Worm (Caenorhabditis elegans) whole organism, L1 larva: Measurements from ENCODE around the gene Y73B6BL.23.

Experiments used
- F16B12.6 ChIP-seq: fragments of 150-350 bp; optimal IDR thresholded peaks from 2 replicates; lab custom pipeline; 2014; ENCODE audit warnings: missing biosample characterization, missing genetic modification characterization
- blmp-1 ChIP-seq: fragments of 150-350 bp; optimal IDR thresholded peaks from 2 replicates; lab custom pipeline; 2014; ENCODE audit warnings: missing biosample characterization, missing genetic modification characterization
- ceh-82 ChIP-seq, 3 experiments: fragments of 150-350 bp in 1 of 3; sonication (generic microtip) in 2 of 3; optimal IDR thresholded peaks; 2 replicates each; lab custom pipeline; 2014 to 2017; ENCODE audit warnings: missing biosample characterization in 3 of 3, missing genetic modification characterization in 3 of 3
- fos-1 ChIP-seq: fragments of 150-350 bp; optimal IDR thresholded peaks from 2 replicates; lab custom pipeline; 2014; ENCODE audit warnings: missing biosample characterization, missing genetic modification characterization
- lsy-2 ChIP-seq, 2 experiments: fragments of 150-350 bp; optimal IDR thresholded peaks; 2 replicates each; lab custom pipeline; 2014; ENCODE audit warnings: missing biosample characterization in 2 of 2, missing genetic modification characterization in 2 of 2
- nhr-11 ChIP-seq: fragments of 150-350 bp; optimal IDR thresholded peaks from 2 replicates; lab custom pipeline; 2014; ENCODE audit warnings: missing biosample characterization, missing genetic modification characterization
- nhr-76 ChIP-seq: sonication (generic microtip); optimal IDR thresholded peaks from 2 replicates; lab custom pipeline; 2017; ENCODE audit warnings: missing biosample characterization, missing genetic modification characterization
- skn-1 ChIP-seq: fragments of 150-350 bp; optimal IDR thresholded peaks from 2 replicates; lab custom pipeline; 2014; ENCODE audit warnings: missing biosample characterization, missing genetic modification characterization
- unc-86 ChIP-seq: sonication (generic microtip); optimal IDR thresholded peaks from 2 replicates; lab custom pipeline; 2016; ENCODE audit warnings: missing genetic modification characterization, missing compliant biosample characterization

ce11 chrIV:6376473-6377115 is 42.3 kb downstream of the Y73B6BL.23 start, which contains the start of the genes hrpf-2 and bli-6:
- TF ChIP-seq nhr-11 (tag; lab: Kevin White, UChicago) (no peak), ceh-82 (tag; optimal IDR thresholded peaks at IDR 0.05; lab: Kevin White, UChicago) (peak; percentile 20 to 78 (median 46)), skn-1 (tag; lab: Kevin White, UChicago) (peak; percentile 91), nhr-76 (no peak), F16B12.6 (tag; lab: Kevin White, UChicago) (peak; percentile 95), lsy-2 (tag; optimal IDR thresholded peaks at IDR 0.05; lab: Kevin White, UChicago) (peak; percentile 83 to 91), fos-1 (peak; percentile 14), blmp-1 (no peak), unc-86 (tag; lab: Kevin White, UChicago) (peak; percentile 77)
